Worm (Caenorhabditis elegans) whole organism, L1 larva: ENCODE measurements around the gene letm-1.

ENCODE experiments used
- C34B4.2 ChIP-seq: sonication (generic microtip); optimal IDR thresholded peaks from 2 replicates; lab custom pipeline; 2017; ENCODE audit warnings: mild to moderate bottlenecking, missing genetic modification characterization, missing compliant biosample characterization
- aly-2 ChIP-seq: fragments of 150-350 bp; optimal IDR thresholded peaks from 2 replicates; lab custom pipeline; 2014; ENCODE audit warnings: missing biosample characterization, missing genetic modification characterization
- blmp-1 ChIP-seq: fragments of 150-350 bp; optimal IDR thresholded peaks from 2 replicates; lab custom pipeline; 2014; ENCODE audit warnings: missing biosample characterization, missing genetic modification characterization
- ceh-63 ChIP-seq: fragments of 200-800 bp; sonication (Bioruptor generic); optimal IDR thresholded peaks from 2 replicates; lab custom pipeline; 2018; ENCODE audit warnings: mild to moderate bottlenecking, missing genetic modification characterization, missing compliant biosample characterization
- ceh-90 ChIP-seq: sonication (generic microtip); optimal IDR thresholded peaks from 2 replicates; lab custom pipeline; 2016; ENCODE audit warnings: missing genetic modification characterization, missing compliant biosample characterization
- dpl-1 ChIP-seq, 3 experiments: fragments of 150-350 bp in 2 of 3; sonication (generic microtip) in 1 of 3; optimal IDR thresholded peaks; 2 replicates each; lab custom pipeline; 2014 to 2017; ENCODE audit warnings: missing biosample characterization in 3 of 3, missing genetic modification characterization in 3 of 3, missing genetic modification reagents in 3 of 3
- efl-1 ChIP-seq, 4 experiments: fragments of 150-350 bp; optimal IDR thresholded peaks in 3 of 4; peaks in 1 of 4; 1 replicate in 1 of 4; 2 replicates in 3 of 4; lab custom pipeline; 2014; ENCODE audit warnings: missing biosample characterization in 2 of 4, missing genetic modification characterization in 2 of 4, missing genetic modification reagents in 2 of 4
- efl-3 ChIP-seq: fragments of 200-800 bp; sonication (Bioruptor generic); optimal IDR thresholded peaks from 2 replicates; lab custom pipeline; 2018; ENCODE audit warnings: mild to moderate bottlenecking, missing genetic modification characterization, missing compliant biosample characterization
- egl-13 ChIP-seq: sonication (generic microtip); optimal IDR thresholded peaks from 2 replicates; lab custom pipeline; 2016; ENCODE audit warnings: missing genotype, missing genetic modification reagents, missing genetic modification characterization, missing compliant biosample characterization
- egl-27 ChIP-seq, 2 experiments: fragments of 150-350 bp in 1 of 2; sonication (generic microtip); optimal IDR thresholded peaks; 3 replicates each; lab custom pipeline; 2017 to 2018; ENCODE audit warnings: missing biosample characterization in 2 of 2, missing genetic modification characterization in 2 of 2, missing genetic modification reagents in 2 of 2
- elt-2 ChIP-seq: sonication (generic microtip); optimal IDR thresholded peaks from 2 replicates; lab custom pipeline; 2016; ENCODE audit warnings: missing genetic modification characterization, mild to moderate bottlenecking, inconsistent platforms, missing compliant biosample characterization, missing genetic modification reagents
- ets-5 ChIP-seq: fragments of 200-800 bp; sonication (Bioruptor generic); IDR thresholded peaks from 2 replicates; pipeline ENCODE4 v1.3.6; 2022; ENCODE audit warnings: missing genetic modification characterization, missing compliant biosample characterization
- fkh-10 ChIP-seq: sonication (generic microtip); optimal IDR thresholded peaks from 2 replicates; lab custom pipeline; 2017; ENCODE audit warnings: missing biosample characterization, missing genetic modification reagents, missing genetic modification characterization
- fkh-4 ChIP-seq: sonication (generic microtip); optimal IDR thresholded peaks from 2 replicates; lab custom pipeline; 2016; ENCODE audit warnings: missing compliant biosample characterization, missing genetic modification characterization, borderline replicate concordance
- fos-1 ChIP-seq: fragments of 150-350 bp; optimal IDR thresholded peaks from 2 replicates; lab custom pipeline; 2014; ENCODE audit warnings: missing biosample characterization, missing genetic modification characterization
- hlh-17 ChIP-seq: fragments of 200-800 bp; sonication (Bioruptor generic); optimal IDR thresholded peaks from 2 replicates; lab custom pipeline; 2018; ENCODE audit warnings: missing genetic modification characterization, mild to moderate bottlenecking, missing compliant biosample characterization, moderate library complexity, borderline replicate concordance
- hpl-2 ChIP-seq: fragments of 150-350 bp; optimal IDR thresholded peaks from 2 replicates; lab custom pipeline; 2014; ENCODE audit warnings: missing biosample characterization, missing genetic modification reagents, missing genetic modification characterization
- irx-1 ChIP-seq: sonication (generic microtip); optimal IDR thresholded peaks from 2 replicates; lab custom pipeline; 2016; ENCODE audit warnings: missing genetic modification characterization, missing compliant biosample characterization
- isw-1 ChIP-seq: fragments of 200-800 bp; sonication (Bioruptor generic); IDR thresholded peaks from 2 replicates; pipeline ENCODE4 v1.3.6; 2022; ENCODE audit warnings: missing genetic modification characterization, missing compliant biosample characterization
- lin-14 ChIP-seq: fragments of 200-800 bp; sonication (Bioruptor generic); optimal IDR thresholded peaks from 2 replicates; lab custom pipeline; 2018; ENCODE audit warnings: mild to moderate bottlenecking, missing genetic modification characterization, moderate library complexity, missing compliant biosample characterization
- lin-35 ChIP-seq, 2 experiments: fragments of 150-350 bp; optimal IDR thresholded peaks; 2 replicates each; lab custom pipeline; 2014; ENCODE audit warnings: missing biosample characterization in 2 of 2, missing genetic modification characterization in 2 of 2, missing genetic modification reagents in 2 of 2
- lin-39 ChIP-seq: fragments of 150-350 bp; optimal IDR thresholded peaks from 2 replicates; lab custom pipeline; 2014; ENCODE audit warnings: missing biosample characterization, missing genetic modification reagents, missing genetic modification characterization
- mdl-1 ChIP-seq, 2 experiments: fragments of 150-350 bp; optimal IDR thresholded peaks; 2 replicates each; lab custom pipeline; 2014 to 2017; ENCODE audit warnings: missing biosample characterization in 2 of 2, missing genetic modification characterization in 2 of 2, inconsistent platforms in 1 of 2
- mep-1 ChIP-seq: fragments of 150-350 bp; optimal IDR thresholded peaks from 2 replicates; lab custom pipeline; 2014; ENCODE audit warnings: missing biosample characterization, missing genetic modification characterization
- nhr-20 ChIP-seq: sonication (generic microtip); optimal IDR thresholded peaks from 2 replicates; lab custom pipeline; 2016; ENCODE audit warnings: mild to moderate bottlenecking, missing genetic modification characterization, missing compliant biosample characterization
- nhr-28 ChIP-seq: fragments of 150-350 bp; optimal IDR thresholded peaks from 2 replicates; lab custom pipeline; 2014; ENCODE audit warnings: missing biosample characterization, missing genetic modification characterization
- nhr-47 ChIP-seq: sonication (generic microtip); optimal IDR thresholded peaks from 2 replicates; lab custom pipeline; 2016; ENCODE audit warnings: mild to moderate bottlenecking, missing genetic modification characterization, moderate library complexity, missing compliant biosample characterization
- nhr-71 ChIP-seq: sonication (generic microtip); optimal IDR thresholded peaks from 2 replicates; lab custom pipeline; 2016; ENCODE audit warnings: mild to moderate bottlenecking, missing genetic modification characterization, moderate library complexity, missing compliant biosample characterization
- nhr-85 ChIP-seq: sonication (generic microtip); peaks from one replicate; lab custom pipeline; 2016; ENCODE audit warnings: missing genetic modification characterization, inconsistent platforms, missing compliant biosample characterization
- pag-3 ChIP-seq: sonication (generic microtip); optimal IDR thresholded peaks from 2 replicates; lab custom pipeline; 2017; ENCODE audit warnings: missing genetic modification characterization, mild to moderate bottlenecking, missing compliant biosample characterization, antibody characterized with exemption, borderline replicate concordance; ENCODE audit not compliant: insufficient read depth
- skn-1 ChIP-seq: fragments of 150-350 bp; optimal IDR thresholded peaks from 2 replicates; lab custom pipeline; 2014; ENCODE audit warnings: missing biosample characterization, missing genetic modification characterization
- snu-23 ChIP-seq: sonication (generic microtip); optimal IDR thresholded peaks from 2 replicates; lab custom pipeline; 2016; ENCODE audit warnings: missing genetic modification characterization, missing compliant biosample characterization
- sptf-1 ChIP-seq: fragments of 150-350 bp; optimal IDR thresholded peaks from 2 replicates; lab custom pipeline; 2014; ENCODE audit warnings: missing biosample characterization, missing genetic modification characterization
- sup-37 ChIP-seq: fragments of 200-800 bp; sonication (Bioruptor generic); optimal IDR thresholded peaks from 2 replicates; lab custom pipeline; 2018; ENCODE audit warnings: mild to moderate bottlenecking, missing genetic modification characterization, missing compliant biosample characterization
- tlp-1 ChIP-seq: fragments of 150-350 bp; optimal IDR thresholded peaks from 2 replicates; lab custom pipeline; 2014; ENCODE audit warnings: missing biosample characterization, missing genetic modification characterization
- unc-30 ChIP-seq: sonication (generic microtip); optimal IDR thresholded peaks from 2 replicates; lab custom pipeline; 2017; ENCODE audit warnings: missing biosample characterization, missing genetic modification characterization
- unc-62 ChIP-seq: fragments of 150-350 bp; optimal IDR thresholded peaks from 2 replicates; lab custom pipeline; 2014; ENCODE audit warnings: missing biosample characterization, missing genetic modification reagents, missing genetic modification characterization
- unc-86 ChIP-seq: sonication (generic microtip); optimal IDR thresholded peaks from 2 replicates; lab custom pipeline; 2016; ENCODE audit warnings: missing genetic modification characterization, missing compliant biosample characterization
- vab-15 ChIP-seq: sonication (generic microtip); optimal IDR thresholded peaks from 2 replicates; lab custom pipeline; 2017; ENCODE audit warnings: missing genotype, mild to moderate bottlenecking, missing genetic modification characterization, missing compliant biosample characterization
- zag-1 ChIP-seq: fragments of 150-350 bp; optimal IDR thresholded peaks from 2 replicates; lab custom pipeline; 2014; ENCODE audit warnings: missing biosample characterization, missing genetic modification characterization
- zip-4 ChIP-seq: fragments of 200-800 bp; sonication (Bioruptor generic); optimal IDR thresholded peaks from 2 replicates; lab custom pipeline; 2018; ENCODE audit warnings: mild to moderate bottlenecking, missing genetic modification characterization, moderate library complexity, missing compliant biosample characterization
- ztf-11 ChIP-seq, 2 experiments: sonication (generic microtip); optimal IDR thresholded peaks; 2 replicates each; lab custom pipeline; 2016 to 2017; ENCODE audit warnings: missing genetic modification characterization in 2 of 2, missing biosample characterization in 1 of 2, missing compliant biosample characterization in 1 of 2

letm-1 gene

DNA sequence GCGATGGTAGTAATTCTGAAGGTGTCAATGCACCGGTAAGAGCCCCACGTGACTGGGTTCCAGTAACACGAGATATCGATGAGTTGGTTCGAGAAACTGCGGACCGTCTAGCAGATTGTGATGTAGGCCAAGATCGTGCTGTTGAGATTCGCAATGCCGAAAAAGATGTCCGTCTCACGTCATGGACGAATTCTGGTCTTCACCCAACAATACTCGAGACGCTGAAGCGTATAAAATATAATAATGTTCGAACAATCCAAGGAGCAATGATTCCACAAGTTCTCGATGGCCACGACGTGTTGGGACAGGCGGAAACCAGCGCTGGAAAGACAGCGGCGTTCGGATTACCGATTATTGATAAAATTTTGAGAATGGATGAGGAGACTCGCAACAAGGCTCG lies 5.4 kb downstream of the letm-1 start:
- no peak for TF ChIP-seq irx-1
- TF ChIP-seq mep-1 (tag; lab: Kevin White, UChicago): no peak
- TF ChIP-seq elt-2 (tag; lab: Kevin White, UChicago): no peak
- no peak for TF ChIP-seq aly-2 (tag; lab: Kevin White, UChicago)
- TF ChIP-seq sup-37: no peak
- TF ChIP-seq tlp-1 (tag; lab: Kevin White, UChicago): no peak

DNA sequence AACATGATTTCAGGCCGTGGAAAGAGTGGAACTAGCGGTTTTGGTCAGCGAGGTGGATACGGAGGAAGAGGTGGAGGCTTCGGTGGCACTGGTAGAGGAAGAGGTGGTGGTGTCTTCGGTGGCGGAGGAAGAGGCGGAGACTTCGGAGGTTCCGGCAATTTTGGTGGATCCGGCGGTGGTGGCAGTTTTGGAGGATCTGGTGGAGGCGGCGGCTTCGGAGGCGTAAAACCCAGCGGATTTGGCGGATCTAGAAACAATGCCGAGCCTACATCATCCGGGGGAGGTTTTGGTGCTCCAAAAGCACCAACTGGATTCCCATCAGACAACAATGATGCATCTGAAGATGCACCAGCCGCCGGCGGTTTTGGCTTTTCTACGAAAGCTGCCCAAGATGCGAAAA lies 7.3 kb downstream of the letm-1 start:
- TF ChIP-seq fkh-10 (GFP tag; lab: Kevin White, UChicago): no peak
- TF ChIP-seq ceh-63: no peak
- TF ChIP-seq isw-1 (GFP tag; lab: Robert Waterston, UW): no peak
- TF ChIP-seq zip-4: no peak
- no peak for TF ChIP-seq egl-13 (tag; lab: Kevin White, UChicago)
- no peak for TF ChIP-seq dpl-1 (GFP tag; optimal IDR thresholded peaks at IDR 0.05; lab: Kevin White, UChicago)
- no peak for TF ChIP-seq egl-27 (tag; optimal IDR thresholded peaks at IDR 0.05; lab: Kevin White, UChicago)
- no peak for TF ChIP-seq ets-5
- TF ChIP-seq lin-39 (tag; lab: Kevin White, UChicago): no peak
- no peak for TF ChIP-seq snu-23
- TF ChIP-seq skn-1 (tag; lab: Kevin White, UChicago): no peak
- TF ChIP-seq nhr-71 (tag; lab: Kevin White, UChicago): no peak
- TF ChIP-seq, all 84 proteins: peak for 0

DNA sequence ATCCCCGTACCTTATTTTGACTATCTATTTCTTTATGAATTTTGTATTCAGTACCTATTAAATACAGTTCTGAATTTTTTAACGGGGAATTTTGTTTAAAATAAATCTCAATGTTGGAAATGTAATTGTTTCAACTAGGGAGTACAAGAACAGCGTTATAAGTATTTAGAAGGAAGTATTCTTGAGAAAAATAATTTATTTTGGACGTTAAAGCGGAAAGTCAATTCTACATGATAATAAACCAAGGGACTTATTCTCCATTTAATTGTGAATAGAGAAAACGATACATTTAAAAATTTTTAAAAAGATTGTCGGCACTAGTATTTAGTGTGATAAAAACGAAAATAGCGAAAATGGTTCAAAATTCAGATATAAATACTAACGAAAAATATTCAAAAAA lies 8.1 kb downstream of the letm-1 start:
- no peak for TF ChIP-seq nhr-47 (tag; lab: Kevin White, UChicago)
- no peak for TF ChIP-seq C34B4.2 (tag; lab: Kevin White, UChicago)
- no peak for TF ChIP-seq unc-86 (tag; lab: Kevin White, UChicago)
- no peak for TF ChIP-seq nhr-20 (tag; lab: Kevin White, UChicago)
- no peak for TF ChIP-seq vab-15

DNA sequence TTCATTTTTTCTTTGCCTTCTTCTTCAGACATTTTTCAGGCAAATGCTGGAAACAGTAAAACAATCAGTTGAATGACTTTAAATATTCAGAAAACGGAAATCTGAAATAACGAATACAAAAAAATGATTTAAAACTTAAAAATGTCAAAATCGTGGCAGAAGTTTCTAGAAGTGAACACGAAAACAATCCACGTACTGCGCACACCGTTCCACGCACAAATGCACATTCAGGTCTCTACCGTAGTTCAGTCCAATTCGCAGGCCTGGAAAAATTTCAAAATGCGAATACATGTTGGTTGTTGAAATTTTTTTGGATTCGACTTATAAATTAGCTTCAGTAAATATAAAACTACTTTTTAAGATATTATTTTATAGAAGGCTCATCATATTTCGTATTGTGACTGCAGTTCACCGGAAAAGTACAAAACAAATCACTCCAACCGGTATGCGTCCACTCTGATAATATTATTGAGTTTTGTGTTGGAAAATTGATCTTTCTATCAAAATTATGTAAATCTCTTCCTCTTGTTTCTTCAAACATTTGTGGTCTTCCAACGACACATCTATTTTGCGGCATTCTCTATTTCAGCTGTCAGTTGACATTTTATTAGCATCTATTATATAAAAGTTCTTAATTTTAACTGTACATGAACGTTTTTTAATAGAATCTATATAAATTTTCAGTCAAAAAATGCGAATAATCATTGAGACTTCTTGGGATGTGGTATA lies 11.0 kb downstream of the letm-1 start, which contains the start of the genes mip-2 and F58G11.4:
mip-2 (minus strand) TSS at position 48 of the 729 bp plus-strand sequence.
F58G11.4 (plus strand) TSS at position 679 of the 729 bp plus-strand sequence.
- TF ChIP-seq unc-30 (tag; lab: Kevin White, UChicago) (no peak), efl-1 (optimal IDR thresholded peaks at IDR 0.05; lab: Kevin White, UChicago) (no peak), efl-1 (GFP tag; optimal IDR thresholded peaks at IDR 0.05 in 1 of 2; lab: Kevin White, UChicago) (peak in 1 of 2 experiments; percentile 84)

DNA sequence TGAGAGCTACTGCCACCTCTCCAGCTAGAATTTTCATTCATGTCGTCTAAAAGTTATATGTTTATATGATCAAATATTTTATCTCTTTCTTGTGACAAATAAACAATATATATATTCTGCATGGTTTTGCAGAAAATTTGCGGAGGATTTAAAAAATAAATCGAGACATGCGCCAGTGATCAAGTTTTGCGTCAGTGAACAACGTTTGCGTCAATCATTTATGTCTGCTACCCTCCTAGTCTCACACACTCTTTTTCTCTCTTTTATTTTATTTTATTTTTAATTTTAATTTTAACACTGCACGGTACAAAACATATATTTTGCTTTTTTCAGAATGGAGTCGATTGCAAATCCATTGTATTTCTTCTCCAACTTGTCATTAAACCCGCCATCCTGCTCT lies 17.5 kb downstream of the letm-1 start, which contains the start of the genes tag-65 and ccz-1:
tag-65 (minus strand) TSS at position 46 of the 400 bp plus-strand sequence.
ccz-1 (plus strand) TSS at position 334 of the 400 bp plus-strand sequence.
- TF ChIP-seq fkh-10 (GFP tag; lab: Kevin White, UChicago) (peak; percentile 21), efl-3 (GFP tag; lab: Kevin White, UChicago) (peak; percentile 26), lin-35 (GFP tag; optimal IDR thresholded peaks at IDR 0.05; lab: Kevin White, UChicago) (peak; percentile 87 to 91), pag-3 (tag; lab: Kevin White, UChicago) (no peak), blmp-1 (tag; lab: Kevin White, UChicago) (peak; percentile 82), hpl-2 (GFP tag; lab: Kevin White, UChicago) (peak; percentile 8), lin-39 (tag; lab: Kevin White, UChicago) (peak; percentile 93), unc-62 (GFP tag; lab: Kevin White, UChicago) (no peak), ztf-11 (tag; optimal IDR thresholded peaks at IDR 0.05; lab: Kevin White, UChicago) (peak in 1 of 2 experiments; percentile 75), dpl-1 (GFP tag; optimal IDR thresholded peaks at IDR 0.05; lab: Kevin White, UChicago) (peak; percentile 82 to 94 (median 86)), zag-1 (peak; percentile 65), vab-15 (no peak), elt-2 (tag; lab: Kevin White, UChicago) (peak; percentile 62), lin-14 (peak; percentile 93), nhr-85 (peak; percentile 96), C34B4.2 (tag; lab: Kevin White, UChicago) (peak; percentile 30), sup-37 (peak; percentile 66), hlh-17 (GFP tag; lab: Kevin White, UChicago) (no peak), fos-1 (peak; percentile 85), fkh-4 (peak; percentile 69), mdl-1 (tag; optimal IDR thresholded peaks at IDR 0.05; lab: Kevin White, UChicago) (peak in 1 of 2 experiments; percentile 82), ceh-90 (tag; lab: Kevin White, UChicago) (no peak), nhr-28 (tag; lab: Kevin White, UChicago) (no peak), sptf-1 (tag; lab: Kevin White, UChicago) (no peak)
